Fruit fly (Drosophila melanogaster) whole organism, embryonic: ENCODE data around the gene deltaCOP.

ENCODE experiments used
- Ada2b ChIP-seq: fragments of 200-800 bp; sonication (Bioruptor generic); IDR thresholded peaks from 2 replicates; pipeline ENCODE4 v1.3.6; 2022; ENCODE audit warnings: missing biosample characterization, missing genetic modification characterization
- CG13296 ChIP-seq: fragments of 200-800 bp; sonication (Bioruptor generic); optimal IDR thresholded peaks from 3 replicates; lab custom pipeline; 2018; ENCODE audit warnings: missing biosample characterization, mild to moderate bottlenecking, missing genetic modification characterization
- CG30403 ChIP-seq: fragments of 200-800 bp; sonication (Bioruptor generic); optimal IDR thresholded peaks from 3 replicates; lab custom pipeline; 2016; ENCODE audit warnings: missing biosample characterization, missing genetic modification characterization
- Dip2 ChIP-seq: fragments of 200-800 bp; sonication (Bioruptor generic); IDR thresholded peaks from 2 replicates; pipeline ENCODE4 v1.3.6; 2022; ENCODE audit warnings: missing biosample characterization, missing genetic modification characterization
- HmgD ChIP-seq: fragments of 200-800 bp; sonication (Bioruptor generic); optimal IDR thresholded peaks from 3 replicates; lab custom pipeline; 2016; ENCODE audit warnings: missing biosample characterization, missing genetic modification characterization
- Hr39 ChIP-seq: fragments of >200 bp; optimal IDR thresholded peaks from 2 replicates; lab custom pipeline; 2017
- btn ChIP-seq: fragments of 200-800 bp; sonication (Bioruptor generic); optimal IDR thresholded peaks from 2 replicates; lab custom pipeline; 2016; ENCODE audit warnings: missing biosample characterization, missing genetic modification characterization
- dm ChIP-seq: fragments of 200-800 bp; sonication (Bioruptor generic); optimal IDR thresholded peaks from 3 replicates; lab custom pipeline; 2016; ENCODE audit warnings: missing biosample characterization, missing genetic modification characterization
- esg ChIP-seq: fragments of 200-800 bp; sonication (Bioruptor generic); conservative IDR thresholded peaks from 2 replicates; pipeline ENCODE4 v1.3.6; 2022; ENCODE audit warnings: missing biosample characterization, missing genetic modification characterization
- ken ChIP-seq: fragments of 200-800 bp; sonication (Bioruptor generic); IDR thresholded peaks from 3 replicates; pipeline ENCODE4 v1.3.6; 2022; ENCODE audit warnings: missing biosample characterization, missing genetic modification characterization
- p53 ChIP-seq: fragments of 200-800 bp; sonication (Bioruptor generic); optimal IDR thresholded peaks from 2 replicates; lab custom pipeline; 2016; ENCODE audit warnings: missing biosample characterization, missing genetic modification characterization
- pan ChIP-seq, 4 experiments: fragments of >200 bp in 3 of 4; fragments of 200-800 bp in 1 of 4; sonication (Bioruptor generic) in 1 of 4; optimal IDR thresholded peaks in 3 of 4; IDR thresholded peaks in 1 of 4; 2 replicates each; pipeline versions ENCODE4 v1.3.6 to Lab custom; 2017 to 2022; ENCODE audit warnings: missing biosample characterization in 2 of 4, missing genetic modification characterization in 2 of 4, mixed read lengths in 1 of 4
- zf30C ChIP-seq: fragments of 200-800 bp; sonication (Bioruptor generic); optimal IDR thresholded peaks from 3 replicates; lab custom pipeline; 2018; ENCODE audit warnings: missing biosample characterization, mild to moderate bottlenecking, missing genetic modification characterization

DNA sequence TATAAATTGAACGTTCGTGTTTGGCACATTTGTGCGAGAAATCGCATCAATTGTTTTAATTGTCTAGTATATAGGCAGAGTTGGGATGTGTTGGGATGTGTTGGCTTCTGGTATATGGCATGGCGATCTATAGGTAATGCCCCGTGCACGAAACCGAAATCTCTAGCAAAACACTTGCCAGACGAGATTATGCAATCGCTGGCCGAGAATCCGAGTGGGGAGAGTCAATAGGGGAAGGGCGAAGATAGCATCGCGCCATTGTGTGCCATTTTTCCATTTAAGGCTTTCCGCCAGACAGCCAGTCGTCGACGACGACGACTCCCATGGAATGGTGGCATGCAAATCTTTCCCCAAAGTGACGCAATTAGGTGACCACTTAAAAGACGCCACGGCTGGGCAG lies 6.7 kb downstream of the deltaCOP start:
- no peak for TF ChIP-seq Dip2 (GFP tag; lab: Robert Waterston, UW)
- TF ChIP-seq btn (GFP tag; lab: Kevin White, UChicago), result no peak
- no peak for TF ChIP-seq zf30C (GFP tag; lab: Kevin White, UChicago)
- no peak for TF ChIP-seq dm (GFP tag; lab: Kevin White, UChicago)
- no peak for TF ChIP-seq CG30403 (GFP tag; lab: Kevin White, UChicago)
- TF ChIP-seq esg (GFP tag; lab: Robert Waterston, UW), result no peak
- no peak for TF ChIP-seq pan (optimal IDR thresholded peaks at IDR 0.05; lab: Kevin White, UChicago)
- no peak for TF ChIP-seq pan (GFP tag; optimal IDR thresholded peaks at IDR 0.05 in 1 of 2, IDR thresholded peaks at IDR 0.05 in 1 of 2)
- TF ChIP-seq Hr39 (lab: Kevin White, UChicago), result no peak
- no peak for TF ChIP-seq HmgD (GFP tag; lab: Kevin White, UChicago)
- TF ChIP-seq CG13296, result no peak
- TF ChIP-seq p53 (GFP tag; lab: Kevin White, UChicago), result no peak
- TF ChIP-seq Ada2b (GFP tag; lab: Robert Waterston, UW), result no peak
- TF ChIP-seq ken, result no peak
